Worm (Caenorhabditis elegans) whole organism, young adult: ENCODE measurements around the gene arrd-7.

ENCODE experiments used
- B0261.1 ChIP-seq: sonication (generic microtip); optimal IDR thresholded peaks from 2 replicates; lab custom pipeline; 2016; ENCODE audit warnings: mild to moderate bottlenecking, missing genetic modification characterization, moderate library complexity, missing compliant biosample characterization
- nhr-120 ChIP-seq: fragments of 200-800 bp; sonication (Bioruptor generic); IDR thresholded peaks from 2 replicates; pipeline ENCODE4 v1.3.6; 2022; ENCODE audit warnings: missing genetic modification characterization, missing compliant biosample characterization

DNA sequence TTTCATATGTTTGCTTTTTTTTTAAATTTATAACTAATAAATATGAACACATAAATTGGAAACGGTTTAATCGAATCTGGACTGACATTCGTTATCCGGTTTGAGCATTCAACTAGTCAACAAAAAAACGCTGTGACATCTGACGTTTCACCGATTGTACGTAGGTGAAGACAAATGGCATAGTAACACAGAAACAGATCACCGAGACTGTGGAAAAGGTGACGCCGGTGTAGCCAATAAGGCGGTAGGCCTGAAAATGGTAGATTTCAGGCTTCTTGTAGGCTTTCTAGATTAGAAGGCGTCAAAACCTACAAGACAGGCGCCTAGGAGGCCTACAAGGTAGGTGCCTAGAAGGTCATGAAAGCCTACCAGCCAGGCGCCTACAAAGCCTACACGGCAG, 8.8 kb upstream of the arrd-7 start:
- no peak for TF ChIP-seq nhr-120 (GFP tag; lab: Robert Waterston, UW)
- TF ChIP-seq B0261.1 (tag; lab: Kevin White, UChicago), result no peak
